Worm (Caenorhabditis elegans) whole organism, midembryonic: ENCODE results near the gene tbx-35.

Experiments used
- T22C8.4 ChIP-seq: fragments of 200-800 bp; sonication (Bioruptor generic); IDR thresholded peaks from 2 replicates; pipeline ENCODE4 v1.3.6; 2022; ENCODE audit warnings: missing genetic modification characterization, missing compliant biosample characterization
- cog-1 ChIP-seq: sonication (generic microtip); optimal IDR thresholded peaks from 2 replicates; lab custom pipeline; 2016; ENCODE audit warnings: missing genetic modification characterization, missing compliant biosample characterization
- flt-1 ChIP-seq: fragments of 200-800 bp; sonication (Bioruptor generic); IDR thresholded peaks from 2 replicates; pipeline ENCODE4 v1.3.6; 2022; ENCODE audit warnings: missing genetic modification characterization, missing compliant biosample characterization
- klf-2 ChIP-seq: fragments of 200-800 bp; sonication (Bioruptor generic); conservative IDR thresholded peaks from 2 replicates; pipeline ENCODE4 v1.3.6; 2022; ENCODE audit warnings: missing genetic modification reagents, missing genetic modification characterization, missing compliant biosample characterization
- med-1 ChIP-seq: sonication (generic microtip); optimal IDR thresholded peaks from 2 replicates; lab custom pipeline; 2017; ENCODE audit warnings: missing genetic modification characterization, mild to moderate bottlenecking, missing compliant biosample characterization, antibody characterized with exemption, missing genetic modification reagents; ENCODE audit not compliant: insufficient read depth
- ref-1 ChIP-seq: fragments of 200-800 bp; sonication (Bioruptor generic); conservative IDR thresholded peaks from 2 replicates; pipeline ENCODE4 v1.3.6; 2022; ENCODE audit warnings: missing genetic modification reagents, missing genetic modification characterization, missing compliant biosample characterization
- tab-1 ChIP-seq: fragments of 200-800 bp; sonication (Bioruptor generic); IDR thresholded peaks from 2 replicates; pipeline ENCODE4 v1.3.6; 2022; ENCODE audit warnings: missing genetic modification characterization, missing compliant biosample characterization
- ztf-23 ChIP-seq: fragments of 200-800 bp; sonication (Bioruptor generic); IDR thresholded peaks from 2 replicates; pipeline ENCODE4 v1.3.6; 2022; ENCODE audit warnings: missing genetic modification reagents, missing genetic modification characterization, missing compliant biosample characterization
- ztf-29 ChIP-seq: fragments of 200-800 bp; sonication (Bioruptor generic); IDR thresholded peaks from 2 replicates; pipeline ENCODE4 v1.3.6; 2022; ENCODE audit warnings: missing genetic modification reagents, missing genetic modification characterization, missing compliant biosample characterization

ce11 chrII:5518055-5518454 is 7.1 kb downstream of the tbx-35 start:
- TF ChIP-seq tab-1 (GFP tag; lab: Robert Waterston, UW) = no peak
- no peak for TF ChIP-seq T22C8.4
- no peak for TF ChIP-seq ref-1 (GFP tag; lab: Robert Waterston, UW)
- no peak for TF ChIP-seq cog-1
- TF ChIP-seq klf-2 = no peak
- TF ChIP-seq ztf-29 (GFP tag; lab: Robert Waterston, UW) = no peak
- TF ChIP-seq med-1 (GFP tag; lab: Kevin White, UChicago) = no peak
- TF ChIP-seq ztf-23 = no peak
- TF ChIP-seq flt-1 (GFP tag; lab: Robert Waterston, UW) = no peak
